Fruit fly (Drosophila melanogaster): ENCODE measurements around the gene Dmtn.

DNA sequence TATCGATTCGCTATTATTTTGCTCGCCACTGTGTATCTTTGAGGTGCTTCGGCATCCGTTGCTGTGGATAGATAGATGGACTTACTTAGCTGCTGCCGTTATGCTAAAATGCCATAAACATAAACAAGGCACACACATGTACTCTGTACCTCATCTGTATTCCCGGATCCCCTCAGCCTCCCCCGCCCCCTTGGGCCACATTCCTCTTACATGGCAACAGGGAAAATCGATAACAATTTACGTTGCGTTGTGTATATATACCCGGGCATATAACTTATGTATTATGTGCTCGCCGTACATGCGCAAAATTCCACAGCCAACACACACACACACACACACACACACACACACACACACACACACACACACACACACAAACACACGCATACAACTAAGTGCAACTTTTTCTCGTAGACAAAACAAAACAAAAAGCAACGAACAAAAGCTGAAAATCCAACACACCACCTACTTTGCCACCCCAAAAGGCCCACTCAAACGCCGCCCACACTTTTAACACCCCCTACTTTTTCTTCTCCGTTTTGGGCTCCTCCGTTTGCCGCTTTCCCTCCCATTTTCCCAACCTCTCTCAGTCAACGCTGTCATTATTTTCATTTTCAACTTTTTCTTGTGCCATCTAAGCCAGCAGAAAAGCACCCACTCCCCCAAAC is 8.2 kb upstream of the Dmtn start:
- TF ChIP-seq Snoo (tag; optimal IDR thresholded peaks at IDR 0.05) = no peak
- TF ChIP-seq gl (tag; optimal IDR thresholded peaks at IDR 0.05) = no peak
- no peak for TF ChIP-seq D1 (tag; optimal IDR thresholded peaks at IDR 0.05)

Data from whole organism, pupa.